Fruit fly (Drosophila melanogaster): ENCODE results near the gene Nsf2.

DNA sequence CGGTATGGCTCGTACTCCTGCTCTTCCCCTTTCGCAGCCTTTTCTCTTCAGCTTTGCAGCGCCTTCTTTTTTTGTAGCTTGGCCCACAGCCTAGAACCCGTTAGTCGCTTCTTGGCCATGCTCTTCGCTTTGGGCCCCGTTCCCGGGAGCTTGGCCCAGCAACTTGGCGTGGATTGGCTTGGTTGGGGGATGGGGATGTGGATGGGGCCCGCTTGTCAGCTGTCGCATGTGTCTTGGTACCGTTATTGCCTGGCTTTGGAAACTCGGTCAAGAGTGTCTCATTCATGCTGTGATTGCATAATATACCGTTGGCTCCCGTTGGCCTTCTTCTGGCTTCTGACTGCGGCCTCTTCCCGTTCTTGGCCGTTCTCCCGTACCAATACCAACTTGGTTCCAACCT is 51.9 kb downstream of the Nsf2 start:
- TF ChIP-seq br (GFP tag; optimal IDR thresholded peaks at IDR 0.05) (no peak), Mio (GFP tag; optimal IDR thresholded peaks at IDR 0.05) (no peak), lola (GFP tag; optimal IDR thresholded peaks at IDR 0.05) (no peak), pan (optimal IDR thresholded peaks at IDR 0.05) (no peak), fru (GFP tag; optimal IDR thresholded peaks at IDR 0.05) (no peak), Myc (optimal IDR thresholded peaks at IDR 0.05) (no peak), Hr78 (GFP tag; optimal IDR thresholded peaks at IDR 0.05) (no peak), psq (GFP tag; optimal IDR thresholded peaks at IDR 0.05) (no peak)

All from whole organism, wandering third instar larva.